Worm (Caenorhabditis elegans) whole organism, young adult: ENCODE results near the gene F55A4.3.

Source experiments
- B0035.1 ChIP-seq: sonication (generic microtip); optimal IDR thresholded peaks from 2 replicates; lab custom pipeline; 2016; ENCODE audit warnings: missing genetic modification characterization, mild to moderate bottlenecking, missing compliant biosample characterization, missing genotype, missing genetic modification reagents
- D2030.7 ChIP-seq: fragments of 200-800 bp; sonication (Bioruptor generic); IDR thresholded peaks from 2 replicates; pipeline ENCODE4 v1.3.6; 2022; ENCODE audit warnings: missing genetic modification reagents, missing genetic modification characterization, missing compliant biosample characterization
- F10E7.11 ChIP-seq: sonication (generic microtip); optimal IDR thresholded peaks from 2 replicates; lab custom pipeline; 2017; ENCODE audit warnings: mild to moderate bottlenecking, missing genetic modification characterization, moderate library complexity, missing compliant biosample characterization
- F22D6.2 ChIP-seq: sonication (generic microtip); optimal IDR thresholded peaks from 2 replicates; lab custom pipeline; 2016; ENCODE audit warnings: mild to moderate bottlenecking, missing genetic modification characterization, missing compliant biosample characterization
- F23B12.7 ChIP-seq: sonication (generic microtip); optimal IDR thresholded peaks from 2 replicates; lab custom pipeline; 2017; ENCODE audit warnings: missing genetic modification characterization, mild to moderate bottlenecking, missing compliant biosample characterization, antibody characterized with exemption, moderate library complexity; ENCODE audit not compliant: insufficient read depth
- F39B2.1 ChIP-seq: fragments of 200-800 bp; sonication (Bioruptor generic); IDR thresholded peaks from 2 replicates; pipeline ENCODE4 v1.3.6; 2022; ENCODE audit warnings: missing genetic modification reagents, missing genetic modification characterization, missing compliant biosample characterization
- F52B5.7 ChIP-seq: sonication (generic microtip); optimal IDR thresholded peaks from 2 replicates; lab custom pipeline; 2016; ENCODE audit warnings: mild to moderate bottlenecking, missing genetic modification characterization, missing compliant biosample characterization
- F55B11.4 ChIP-seq: sonication (generic microtip); optimal IDR thresholded peaks from 2 replicates; lab custom pipeline; 2016; ENCODE audit warnings: missing compliant biosample characterization, missing genetic modification characterization, borderline replicate concordance; ENCODE audit not compliant: insufficient read depth
- F57C9.4 ChIP-seq: sonication (generic microtip); optimal IDR thresholded peaks from 2 replicates; lab custom pipeline; 2017; ENCODE audit warnings: mild to moderate bottlenecking, missing genetic modification characterization, missing compliant biosample characterization
- K12H6.12 ChIP-seq: fragments of 200-800 bp; sonication (Bioruptor generic); optimal IDR thresholded peaks from 2 replicates; lab custom pipeline; 2018; ENCODE audit warnings: mild to moderate bottlenecking, missing genetic modification characterization, missing compliant biosample characterization
- Y56A3A.18 ChIP-seq: fragments of 200-800 bp; sonication (Bioruptor generic); IDR thresholded peaks from 2 replicates; pipeline ENCODE4 v1.3.6; 2022; ENCODE audit warnings: missing genetic modification reagents, missing genetic modification characterization, missing compliant biosample characterization
- Y79H2A.3 ChIP-seq: fragments of 200-800 bp; sonication (Bioruptor generic); conservative IDR thresholded peaks from 2 replicates; pipeline ENCODE4 v1.3.6; 2022; ENCODE audit warnings: missing genetic modification reagents, missing genetic modification characterization, missing compliant biosample characterization
- Y95B8A.8 ChIP-seq: fragments of 200-800 bp; sonication (Bioruptor generic); IDR thresholded peaks from 2 replicates; pipeline ENCODE4 v1.3.6; 2022; ENCODE audit warnings: missing genetic modification reagents, missing genetic modification characterization, missing compliant biosample characterization
- ZK185.1 ChIP-seq: sonication (generic microtip); optimal IDR thresholded peaks from 2 replicates; lab custom pipeline; 2016; ENCODE audit warnings: mild to moderate bottlenecking, missing genetic modification characterization, missing compliant biosample characterization; ENCODE audit not compliant: poor library complexity, severe bottlenecking
- akir-1 ChIP-seq: fragments of 200-800 bp; sonication (Bioruptor generic); optimal IDR thresholded peaks from 2 replicates; lab custom pipeline; 2018; ENCODE audit warnings: mild to moderate bottlenecking, missing genetic modification characterization, moderate library complexity, missing compliant biosample characterization
- aptf-3 ChIP-seq: fragments of 200-800 bp; sonication (Bioruptor generic); IDR thresholded peaks from 2 replicates; pipeline ENCODE4 v1.3.6; 2022; ENCODE audit warnings: missing genetic modification characterization, missing compliant biosample characterization
- attf-3 ChIP-seq: fragments of 200-800 bp; sonication (Bioruptor generic); conservative IDR thresholded peaks from 2 replicates; pipeline ENCODE4 v1.3.6; 2022; ENCODE audit warnings: missing genetic modification reagents, missing genetic modification characterization, missing compliant biosample characterization
- ceh-91 ChIP-seq: fragments of 200-800 bp; sonication (Bioruptor generic); IDR thresholded peaks from 2 replicates; pipeline ENCODE4 v1.3.6; 2022; ENCODE audit warnings: missing genetic modification reagents, missing genetic modification characterization, missing compliant biosample characterization
- chd-7 ChIP-seq: sonication (generic microtip); optimal IDR thresholded peaks from 2 replicates; lab custom pipeline; 2016; ENCODE audit warnings: mild to moderate bottlenecking, missing genetic modification characterization, moderate library complexity, missing compliant biosample characterization
- die-1 ChIP-seq: sonication (generic microtip); optimal IDR thresholded peaks from 2 replicates; lab custom pipeline; 2016; ENCODE audit warnings: missing genotype, mild to moderate bottlenecking, missing genetic modification characterization, missing compliant biosample characterization
- dpff-1 ChIP-seq: sonication (generic microtip); optimal IDR thresholded peaks from 2 replicates; lab custom pipeline; 2017; ENCODE audit warnings: mild to moderate bottlenecking, missing genetic modification characterization, missing compliant biosample characterization
- egrh-3 ChIP-seq: fragments of 200-800 bp; sonication (Bioruptor generic); IDR thresholded peaks from 2 replicates; pipeline ENCODE4 v1.3.6; 2022; ENCODE audit warnings: missing genetic modification reagents, missing genetic modification characterization, missing compliant biosample characterization
- gei-17 ChIP-seq: fragments of 200-800 bp; sonication (Bioruptor generic); optimal IDR thresholded peaks from 2 replicates; lab custom pipeline; 2018; ENCODE audit warnings: mild to moderate bottlenecking, missing genetic modification characterization, missing compliant biosample characterization
- hlh-12 ChIP-seq: sonication (generic microtip); optimal IDR thresholded peaks from 2 replicates; lab custom pipeline; 2016; ENCODE audit warnings: missing genetic modification characterization, missing compliant biosample characterization
- hlh-26 ChIP-seq: fragments of 200-800 bp; sonication (Bioruptor generic); conservative IDR thresholded peaks from 2 replicates; pipeline ENCODE4 v1.3.6; 2022; ENCODE audit warnings: missing genetic modification reagents, missing genetic modification characterization, missing compliant biosample characterization
- hmg-20 ChIP-seq: fragments of 200-800 bp; sonication (Bioruptor generic); IDR thresholded peaks from 2 replicates; pipeline ENCODE4 v1.3.6; 2022; ENCODE audit warnings: missing genetic modification reagents, missing genetic modification characterization, missing compliant biosample characterization
- hrde-1 ChIP-seq: sonication (generic microtip); optimal IDR thresholded peaks from 2 replicates; lab custom pipeline; 2016; ENCODE audit warnings: missing genetic modification characterization, mild to moderate bottlenecking, missing compliant biosample characterization, moderate library complexity, missing genotype, missing genetic modification reagents, borderline replicate concordance
- lag-1 ChIP-seq: fragments of 200-800 bp; sonication (Bioruptor generic); IDR thresholded peaks from 2 replicates; pipeline ENCODE4 v1.3.6; 2022; ENCODE audit warnings: missing genetic modification reagents, missing genetic modification characterization, missing compliant biosample characterization
- lin-40 ChIP-seq: sonication (generic microtip); optimal IDR thresholded peaks from 2 replicates; lab custom pipeline; 2016; ENCODE audit warnings: missing genetic modification characterization, mild to moderate bottlenecking, missing compliant biosample characterization, missing genotype, missing genetic modification reagents
- lin-54 ChIP-seq: fragments of 200-800 bp; sonication (Bioruptor generic); optimal IDR thresholded peaks from 2 replicates; lab custom pipeline; 2018; ENCODE audit warnings: mild to moderate bottlenecking, missing genetic modification characterization, missing compliant biosample characterization
- lsl-1 ChIP-seq: fragments of 200-800 bp; sonication (Bioruptor generic); optimal IDR thresholded peaks from 2 replicates; lab custom pipeline; 2018; ENCODE audit warnings: mild to moderate bottlenecking, missing genetic modification characterization, moderate library complexity, missing compliant biosample characterization
- mel-28 ChIP-seq: sonication (generic microtip); optimal IDR thresholded peaks from 2 replicates; lab custom pipeline; 2016; ENCODE audit warnings: borderline replicate concordance, mild to moderate bottlenecking, missing genetic modification characterization, missing compliant biosample characterization
- nfya-1 ChIP-seq: sonication (generic microtip); optimal IDR thresholded peaks from 2 replicates; lab custom pipeline; 2017; ENCODE audit warnings: antibody characterized with exemption, missing compliant biosample characterization, missing genetic modification characterization, borderline replicate concordance; ENCODE audit not compliant: insufficient read depth
- nfyb-1 ChIP-seq: fragments of 200-800 bp; sonication (Bioruptor generic); IDR thresholded peaks from 2 replicates; pipeline ENCODE4 v1.3.6; 2022; ENCODE audit warnings: missing genetic modification reagents, missing genetic modification characterization, missing compliant biosample characterization
- nhr-90 ChIP-seq: sonication (generic microtip); optimal IDR thresholded peaks from 2 replicates; lab custom pipeline; 2016; ENCODE audit warnings: missing genotype, mild to moderate bottlenecking, missing genetic modification characterization, missing compliant biosample characterization
- pbrm-1 ChIP-seq: fragments of 200-800 bp; sonication (Bioruptor generic); IDR thresholded peaks from 2 replicates; pipeline ENCODE4 v1.3.6; 2022; ENCODE audit warnings: missing genetic modification reagents, missing genetic modification characterization, missing compliant biosample characterization
- rcor-1 ChIP-seq: fragments of 200-800 bp; sonication (Bioruptor generic); IDR thresholded peaks from 2 replicates; pipeline ENCODE4 v1.3.6; 2022; ENCODE audit warnings: missing genetic modification reagents, missing genetic modification characterization, missing compliant biosample characterization
- rpc-1 ChIP-seq, 2 experiments: fragments of 150-350 bp in 1 of 2; sonication (generic microtip) in 1 of 2; optimal IDR thresholded peaks; 2 replicates each; lab custom pipeline; 2014 to 2018; ENCODE audit warnings: missing biosample characterization in 1 of 2, missing genetic modification characterization in 1 of 2, missing genetic modification reagents in 1 of 2, missing genotype in 1 of 2
- sdz-38 ChIP-seq: sonication (generic microtip); optimal IDR thresholded peaks from 2 replicates; lab custom pipeline; 2016; ENCODE audit warnings: missing genotype, missing genetic modification characterization, missing compliant biosample characterization
- snpc-4 ChIP-seq, 5 experiments: fragments of 150-350 bp in 1 of 5; sonication (generic microtip) in 4 of 5; optimal IDR thresholded peaks; 2 replicates each; lab custom pipeline; 2014 to 2018; ENCODE audit warnings: missing genetic modification characterization in 5 of 5, missing biosample characterization in 3 of 5, antibody characterized with exemption in 2 of 5, mild to moderate bottlenecking in 2 of 5, missing compliant biosample characterization in 2 of 5, missing genotype in 2 of 5, moderate library complexity in 2 of 5, missing genetic modification reagents in 1 of 5
- sptf-2 ChIP-seq: fragments of 200-800 bp; sonication (Bioruptor generic); optimal IDR thresholded peaks from 2 replicates; lab custom pipeline; 2018; ENCODE audit warnings: mild to moderate bottlenecking, missing genetic modification characterization, missing compliant biosample characterization
- tbp1 ChIP-seq: fragments of 200-800 bp; sonication (Bioruptor generic); optimal IDR thresholded peaks from 2 replicates; lab custom pipeline; 2018; ENCODE audit warnings: mild to moderate bottlenecking, missing genetic modification characterization, missing compliant biosample characterization
- unc-62 ChIP-seq: fragments of 150-350 bp; optimal IDR thresholded peaks from 2 replicates; lab custom pipeline; 2014; ENCODE audit warnings: missing biosample characterization, missing genetic modification reagents, missing genetic modification characterization
- zfh-2 ChIP-seq: fragments of 200-800 bp; sonication (Bioruptor generic); conservative IDR thresholded peaks from 2 replicates; pipeline ENCODE4 v1.3.6; 2022; ENCODE audit warnings: missing genetic modification reagents, missing genetic modification characterization, missing compliant biosample characterization
- ztf-22 ChIP-seq: fragments of 200-800 bp; sonication (Bioruptor generic); optimal IDR thresholded peaks from 2 replicates; lab custom pipeline; 2018; ENCODE audit warnings: mild to moderate bottlenecking, missing genetic modification characterization, moderate library complexity, missing compliant biosample characterization
- ztf-3 ChIP-seq: fragments of 200-800 bp; sonication (Bioruptor generic); optimal IDR thresholded peaks from 2 replicates; lab custom pipeline; 2018; ENCODE audit warnings: mild to moderate bottlenecking, missing genetic modification characterization, missing compliant biosample characterization
- ztf-6 ChIP-seq: fragments of 200-800 bp; sonication (Bioruptor generic); IDR thresholded peaks from 2 replicates; pipeline ENCODE4 v1.3.6; 2022; ENCODE audit warnings: missing genetic modification reagents, missing genetic modification characterization, missing compliant biosample characterization

The F55A4.3 gene

DNA sequence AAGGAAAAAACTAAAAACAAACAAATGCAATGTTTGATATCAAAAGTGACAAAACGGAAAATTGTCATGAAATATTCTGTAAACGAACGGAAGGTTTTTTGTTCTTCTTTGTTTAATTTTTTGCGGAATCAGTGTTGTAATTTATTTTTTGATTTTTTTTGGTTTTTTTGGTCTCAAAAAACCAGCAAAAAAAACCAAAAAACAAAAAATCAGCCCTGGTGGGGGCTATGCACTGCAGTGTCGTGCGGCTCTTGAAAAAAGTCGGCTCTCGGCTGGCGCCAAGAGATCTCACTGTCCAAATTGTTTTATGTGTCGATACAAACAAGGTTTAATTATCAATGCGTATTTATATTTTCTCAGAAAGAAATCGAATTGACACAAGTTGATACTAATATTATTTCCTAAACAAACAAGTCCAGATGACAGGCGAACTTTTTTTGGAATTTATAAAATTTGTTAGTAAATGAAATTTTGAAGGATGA is 12.5 kb downstream of the F55A4.3 start (continued):
- no peak for TF ChIP-seq akir-1 (GFP tag; lab: Kevin White, UChicago)
- TF ChIP-seq F57C9.4 (tag; lab: Kevin White, UChicago): no peak
- no peak for TF ChIP-seq F22D6.2 (tag; lab: Kevin White, UChicago)
- peak; percentile 80 for TF ChIP-seq nfyb-1
- no peak for TF ChIP-seq aptf-3 (GFP tag; lab: Robert Waterston, UW)
- no peak for TF ChIP-seq nhr-90 (tag; lab: Kevin White, UChicago)
- TF ChIP-seq F23B12.7 (tag; lab: Kevin White, UChicago): no peak
- TF ChIP-seq hlh-26 (GFP tag; lab: Robert Waterston, UW): no peak
- no peak; the same call in 1 of the 2 replicates for TF ChIP-seq hmg-20 (GFP tag; lab: Robert Waterston, UW)
- no peak for TF ChIP-seq gei-17 (GFP tag; lab: Kevin White, UChicago)
- no peak for TF ChIP-seq snpc-4 (GFP tag; optimal IDR thresholded peaks at IDR 0.05; lab: Kevin White, UChicago)
- no peak for TF ChIP-seq snpc-4 (tag; optimal IDR thresholded peaks at IDR 0.05; lab: Kevin White, UChicago)
- no peak for TF ChIP-seq Y79H2A.3 (GFP tag; lab: Robert Waterston, UW)
- TF ChIP-seq ztf-22 (GFP tag; lab: Kevin White, UChicago): peak; percentile 35
- TF ChIP-seq F55B11.4 (tag; lab: Kevin White, UChicago): no peak
- no peak for TF ChIP-seq die-1 (tag; lab: Kevin White, UChicago)
- TF ChIP-seq hrde-1 (tag; lab: Kevin White, UChicago): no peak
- TF ChIP-seq F52B5.7: no peak
- TF ChIP-seq ceh-91 (GFP tag; lab: Robert Waterston, UW): no peak
- no peak for TF ChIP-seq zfh-2 (GFP tag; lab: Robert Waterston, UW)
- TF ChIP-seq lag-1 (GFP tag; lab: Robert Waterston, UW): no peak
- no peak for TF ChIP-seq rcor-1 (GFP tag; lab: Robert Waterston, UW)
- TF ChIP-seq D2030.7 (GFP tag; lab: Robert Waterston, UW): no peak
- no peak for TF ChIP-seq egrh-3
- peak; percentile 72; the same call in 1 of the 2 replicates for TF ChIP-seq Y95B8A.8
- TF ChIP-seq K12H6.12 (tag; lab: Kevin White, UChicago): peak; percentile 16
- TF ChIP-seq tbp1 (GFP tag; lab: Kevin White, UChicago): peak; percentile 16
- peak; percentile 7 for TF ChIP-seq chd-7 (tag; lab: Kevin White, UChicago)
- peak; percentile 7 for TF ChIP-seq ZK185.1 (tag; lab: Kevin White, UChicago)
- 0 out of 2 replicates have a peak, but pooled peaks have one; percentile 34 for TF ChIP-seq pbrm-1 (GFP tag; lab: Robert Waterston, UW)
- TF ChIP-seq sptf-2 (GFP tag; lab: Kevin White, UChicago): no peak
- peak; percentile 7 for TF ChIP-seq F10E7.11 (tag; lab: Kevin White, UChicago)
- TF ChIP-seq nfya-1 (tag; lab: Kevin White, UChicago): no peak
- no peak for TF ChIP-seq hlh-12 (tag; lab: Kevin White, UChicago)
- TF ChIP-seq B0035.1 (tag; lab: Kevin White, UChicago): no peak
- no peak for TF ChIP-seq F39B2.1 (GFP tag; lab: Robert Waterston, UW)
- peak; percentile 78; the same call in 1 of the 2 replicates for TF ChIP-seq Y56A3A.18 (GFP tag; lab: Robert Waterston, UW)
- no peak for TF ChIP-seq dpff-1
- TF ChIP-seq ztf-3: no peak
- peak; percentile 17 for TF ChIP-seq lin-40
- TF ChIP-seq lin-54 (GFP tag; lab: Kevin White, UChicago): no peak
- TF ChIP-seq rpc-1 (optimal IDR thresholded peaks at IDR 0.05; lab: Kevin White, UChicago): no peak
- no peak for TF ChIP-seq rpc-1 (tag; optimal IDR thresholded peaks at IDR 0.05; lab: Kevin White, UChicago)
- no peak for TF ChIP-seq mel-28
- no peak for TF ChIP-seq lsl-1 (GFP tag; lab: Kevin White, UChicago)
- TF ChIP-seq ztf-6 (GFP tag; lab: Robert Waterston, UW): no peak
- TF ChIP-seq attf-3 (GFP tag; lab: Robert Waterston, UW): no peak
- no peak for TF ChIP-seq unc-62 (GFP tag; lab: Kevin White, UChicago)
- no peak for TF ChIP-seq sdz-38 (tag; lab: Kevin White, UChicago)
